Fruit fly (Drosophila melanogaster) whole organism, wandering third instar larva: ENCODE data around the gene Sidpn.

Source experiments
- Abd-B ChIP-seq: fragments of >200 bp; optimal IDR thresholded peaks from 2 replicates; lab custom pipeline; 2017; ENCODE audit warnings: missing biosample characterization, missing genetic modification characterization
- CG32264 ChIP-seq: fragments of 200-800 bp; sonication (Bioruptor generic); optimal IDR thresholded peaks from 2 replicates; lab custom pipeline; 2016; ENCODE audit warnings: missing biosample characterization, missing genetic modification characterization
- CG9705 ChIP-seq: fragments of 200-800 bp; sonication (Bioruptor generic); optimal IDR thresholded peaks from 2 replicates; lab custom pipeline; 2018; ENCODE audit warnings: missing biosample characterization, mild to moderate bottlenecking, missing genetic modification characterization
- CrebA ChIP-seq: fragments of 200-800 bp; sonication (Bioruptor generic); optimal IDR thresholded peaks from 2 replicates; lab custom pipeline; 2016; ENCODE audit warnings: missing biosample characterization, mild to moderate bottlenecking, missing genetic modification characterization, borderline replicate concordance
- Dfd ChIP-seq: fragments of >200 bp; optimal IDR thresholded peaks from 2 replicates; lab custom pipeline; 2017; ENCODE audit warnings: missing biosample characterization, missing genetic modification characterization
- Dif ChIP-seq: fragments of 200-275, 200-300 bp; sonication (Bioruptor generic); optimal IDR thresholded peaks from 2 replicates; lab custom pipeline; 2018; ENCODE audit warnings: missing biosample characterization, missing genetic modification characterization; ENCODE audit not compliant: partially characterized antibody
- GATAd ChIP-seq: sonication (Bioruptor generic); optimal IDR thresholded peaks from 2 replicates; lab custom pipeline; 2016; ENCODE audit warnings: missing biosample characterization, missing genetic modification characterization
- HLH106 ChIP-seq: fragments of 200-800 bp; optimal IDR thresholded peaks from 3 replicates; lab custom pipeline; 2019; ENCODE audit warnings: missing biosample characterization, mild to moderate bottlenecking, missing genetic modification characterization, moderate library complexity
- Hnf4 ChIP-seq: fragments of 200-800 bp; sonication (Bioruptor generic); optimal IDR thresholded peaks from 2 replicates; lab custom pipeline; 2016; ENCODE audit warnings: missing biosample characterization, mild to moderate bottlenecking, missing genetic modification characterization
- Hr78 ChIP-seq: fragments of >200 bp; optimal IDR thresholded peaks from 2 replicates; lab custom pipeline; 2017; ENCODE audit warnings: missing biosample characterization, missing genetic modification characterization
- Hr83 ChIP-seq: fragments of 200-300 bp; sonication (Bioruptor generic); optimal IDR thresholded peaks from 2 replicates; lab custom pipeline; 2016; ENCODE audit warnings: missing biosample characterization, mild to moderate bottlenecking, missing genetic modification characterization, moderate library complexity; ENCODE audit not compliant: poor library complexity, severe bottlenecking
- Jra ChIP-seq: sonication (Bioruptor generic); optimal IDR thresholded peaks from 2 replicates; lab custom pipeline; 2016; ENCODE audit warnings: missing biosample characterization, missing genetic modification characterization
- Mio ChIP-seq: sonication (Bioruptor generic); optimal IDR thresholded peaks from 2 replicates; lab custom pipeline; 2016; ENCODE audit warnings: missing biosample characterization, missing genetic modification characterization
- Myc ChIP-seq: fragments of >200 bp; optimal IDR thresholded peaks from 2 replicates; lab custom pipeline; 2017
- N ChIP-seq: fragments of >200 bp; optimal IDR thresholded peaks from 2 replicates; lab custom pipeline; 2018; ENCODE audit warnings: missing biosample characterization, missing external identifiers, missing genetic modification characterization
- OdsH ChIP-seq: fragments of 200-800 bp; sonication (Bioruptor generic); optimal IDR thresholded peaks from 2 replicates; lab custom pipeline; 2016; ENCODE audit warnings: missing biosample characterization, mild to moderate bottlenecking, missing genetic modification characterization
- Rel ChIP-seq, 2 experiments: fragments of 200-800 bp; sonication (Bioruptor generic) in 1 of 2; optimal IDR thresholded peaks; 2 replicates in 1 of 2; 3 replicates in 1 of 2; lab custom pipeline; 2016 to 2019; ENCODE audit warnings: mild to moderate bottlenecking in 2 of 2, missing biosample characterization in 2 of 2, missing genetic modification characterization in 2 of 2, moderate library complexity in 1 of 2
- Sp1 ChIP-seq: fragments of 200-800 bp; sonication (Bioruptor generic); optimal IDR thresholded peaks from 3 replicates; lab custom pipeline; 2019; ENCODE audit warnings: missing biosample characterization, mild to moderate bottlenecking, missing genetic modification characterization, moderate library complexity
- Vsx2 ChIP-seq: fragments of 200-300, 225-300 bp; sonication (Bioruptor generic); optimal IDR thresholded peaks from 2 replicates; lab custom pipeline; 2018; ENCODE audit warnings: missing biosample characterization, missing genetic modification characterization; ENCODE audit not compliant: partially characterized antibody
- br ChIP-seq: fragments of 200-800 bp; sonication (Bioruptor generic); optimal IDR thresholded peaks from 2 replicates; lab custom pipeline; 2016; ENCODE audit warnings: missing biosample characterization, missing genetic modification characterization
- brk ChIP-seq: fragments of 200-800 bp; sonication (Bioruptor generic); optimal IDR thresholded peaks from 2 replicates; lab custom pipeline; 2016; ENCODE audit warnings: missing biosample characterization, mild to moderate bottlenecking, missing genetic modification characterization
- dl ChIP-seq, 2 experiments: fragments of 175-275, 200-275 bp in 1 of 2; fragments of 200-275 bp in 1 of 2; sonication (Bioruptor generic); optimal IDR thresholded peaks; lab custom pipeline; 2018; ENCODE audit warnings: mild to moderate bottlenecking in 2 of 2, missing biosample characterization in 2 of 2, missing genetic modification characterization in 2 of 2, moderate library complexity in 2 of 2; ENCODE audit not compliant: partially characterized antibody in 2 of 2, insufficient read depth in 1 of 2
- dmrt93B ChIP-seq: fragments of 200-800 bp; sonication (Bioruptor generic); optimal IDR thresholded peaks from 2 replicates; lab custom pipeline; 2018; ENCODE audit warnings: missing biosample characterization, mild to moderate bottlenecking, missing genetic modification characterization
- dsf ChIP-seq: sonication (Bioruptor generic); optimal IDR thresholded peaks from 2 replicates; lab custom pipeline; 2016; ENCODE audit warnings: missing biosample characterization, missing genetic modification characterization, borderline replicate concordance
- ey ChIP-seq: fragments of 200-800 bp; sonication (Bioruptor generic); optimal IDR thresholded peaks from 2 replicates; lab custom pipeline; 2016; ENCODE audit warnings: missing biosample characterization, missing genetic modification characterization
- foxo ChIP-seq, 2 experiments: fragments of 200-800 bp; sonication (Bioruptor generic); optimal IDR thresholded peaks; 2 replicates in 1 of 2; 3 replicates in 1 of 2; lab custom pipeline; 2016 to 2017; ENCODE audit warnings: missing biosample characterization in 2 of 2, missing genetic modification characterization in 2 of 2
- fru ChIP-seq: fragments of 200-800 bp; sonication (Bioruptor generic); optimal IDR thresholded peaks from 3 replicates; lab custom pipeline; 2016; ENCODE audit warnings: missing biosample characterization, mild to moderate bottlenecking, missing genetic modification characterization
- h ChIP-seq: fragments of 200-800 bp; sonication (Bioruptor generic); optimal IDR thresholded peaks from 3 replicates; lab custom pipeline; 2016; ENCODE audit warnings: missing biosample characterization, mild to moderate bottlenecking, missing genetic modification characterization
- jim ChIP-seq: fragments of 175-275, 200-325 bp; sonication (Bioruptor generic); optimal IDR thresholded peaks from 2 replicates; lab custom pipeline; 2016; ENCODE audit warnings: missing biosample characterization, mild to moderate bottlenecking, missing genetic modification characterization
- lola ChIP-seq: fragments of >200 bp; optimal IDR thresholded peaks from 2 replicates; lab custom pipeline; 2017; ENCODE audit warnings: missing biosample characterization, missing genetic modification characterization
- pan ChIP-seq: fragments of >200 bp; optimal IDR thresholded peaks from 2 replicates; lab custom pipeline; 2017
- psq ChIP-seq: fragments of 200-800 bp; sonication (Bioruptor generic); optimal IDR thresholded peaks from 3 replicates; lab custom pipeline; 2017; ENCODE audit warnings: missing biosample characterization, mild to moderate bottlenecking, missing genetic modification characterization, moderate library complexity
- rgr ChIP-seq: fragments of 200-800 bp; sonication (Bioruptor generic); optimal IDR thresholded peaks from 3 replicates; lab custom pipeline; 2016; ENCODE audit warnings: missing biosample characterization, mild to moderate bottlenecking, missing genetic modification characterization
- sage ChIP-seq: fragments of 200-800 bp; sonication (Bioruptor generic); optimal IDR thresholded peaks from 2 replicates; lab custom pipeline; 2016; ENCODE audit warnings: missing biosample characterization, mild to moderate bottlenecking, missing genetic modification characterization
- sv ChIP-seq: fragments of 200-800 bp; sonication (Bioruptor generic); optimal IDR thresholded peaks from 3 replicates; lab custom pipeline; 2016; ENCODE audit warnings: missing biosample characterization, missing genetic modification characterization
- tai ChIP-seq: sonication (Bioruptor generic); optimal IDR thresholded peaks from 2 replicates; lab custom pipeline; 2016; ENCODE audit warnings: missing biosample characterization, missing genetic modification characterization
- usp ChIP-seq: fragments of >200 bp; optimal IDR thresholded peaks from 2 replicates; lab custom pipeline; 2017; ENCODE audit warnings: missing biosample characterization, missing genetic modification characterization
- woc ChIP-seq: sonication (Bioruptor generic); optimal IDR thresholded peaks from 2 replicates; lab custom pipeline; 2016; ENCODE audit warnings: missing biosample characterization, mild to moderate bottlenecking, missing genetic modification characterization

Sidpn gene

DNA sequence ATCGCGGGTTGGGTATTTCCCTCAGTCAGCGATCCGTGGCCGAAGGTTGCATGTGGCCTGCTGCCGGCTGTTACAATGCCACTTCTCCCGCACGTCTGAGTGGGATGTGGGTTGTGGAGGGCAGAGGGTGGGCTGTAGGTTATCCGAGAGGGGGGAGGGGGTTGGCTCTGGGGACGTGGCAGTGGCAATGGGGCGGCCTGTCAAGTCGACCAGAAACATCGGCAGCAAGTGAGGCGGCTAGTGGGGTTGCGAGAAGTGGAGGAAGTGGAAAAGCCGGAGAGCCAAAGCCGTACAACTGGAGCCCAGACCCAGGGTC lies 2.8 kb upstream of the Sidpn start:
- no peak for TF ChIP-seq usp (GFP tag; lab: Kevin White, UChicago)
- no peak for TF ChIP-seq Hr78 (GFP tag; lab: Kevin White, UChicago)
- no peak for TF ChIP-seq Rel (GFP tag; optimal IDR thresholded peaks at IDR 0.05; lab: Kevin White, UChicago)
- no peak for TF ChIP-seq Rel (tag; optimal IDR thresholded peaks at IDR 0.05; lab: Kevin White, UChicago)
- no peak for TF ChIP-seq CrebA (GFP tag; lab: Kevin White, UChicago)
- no peak for TF ChIP-seq Dfd (GFP tag; lab: Kevin White, UChicago)
- TF ChIP-seq OdsH (GFP tag; lab: Kevin White, UChicago), result no peak
- TF ChIP-seq HLH106 (tag; lab: Kevin White, UChicago), result no peak
- no peak for TF ChIP-seq jim (GFP tag; lab: Kevin White, UChicago)
- no peak for TF ChIP-seq Abd-B (GFP tag; lab: Kevin White, UChicago)
- TF ChIP-seq h, result no peak
- no peak for TF ChIP-seq brk (GFP tag; lab: Kevin White, UChicago)
- no peak for TF ChIP-seq CG32264 (GFP tag; lab: Kevin White, UChicago)
- no peak for TF ChIP-seq N (GFP tag; lab: Kevin White, UChicago)
- no peak for TF ChIP-seq ey
- no peak for TF ChIP-seq Vsx2
- no peak for TF ChIP-seq dmrt93B (GFP tag; lab: Kevin White, UChicago)
- no peak for TF ChIP-seq pan
- no peak for TF ChIP-seq tai (GFP tag; lab: Kevin White, UChicago)
- no peak for TF ChIP-seq Mio (GFP tag; lab: Kevin White, UChicago)
- no peak for TF ChIP-seq Myc (lab: Kevin White, UChicago)

DNA sequence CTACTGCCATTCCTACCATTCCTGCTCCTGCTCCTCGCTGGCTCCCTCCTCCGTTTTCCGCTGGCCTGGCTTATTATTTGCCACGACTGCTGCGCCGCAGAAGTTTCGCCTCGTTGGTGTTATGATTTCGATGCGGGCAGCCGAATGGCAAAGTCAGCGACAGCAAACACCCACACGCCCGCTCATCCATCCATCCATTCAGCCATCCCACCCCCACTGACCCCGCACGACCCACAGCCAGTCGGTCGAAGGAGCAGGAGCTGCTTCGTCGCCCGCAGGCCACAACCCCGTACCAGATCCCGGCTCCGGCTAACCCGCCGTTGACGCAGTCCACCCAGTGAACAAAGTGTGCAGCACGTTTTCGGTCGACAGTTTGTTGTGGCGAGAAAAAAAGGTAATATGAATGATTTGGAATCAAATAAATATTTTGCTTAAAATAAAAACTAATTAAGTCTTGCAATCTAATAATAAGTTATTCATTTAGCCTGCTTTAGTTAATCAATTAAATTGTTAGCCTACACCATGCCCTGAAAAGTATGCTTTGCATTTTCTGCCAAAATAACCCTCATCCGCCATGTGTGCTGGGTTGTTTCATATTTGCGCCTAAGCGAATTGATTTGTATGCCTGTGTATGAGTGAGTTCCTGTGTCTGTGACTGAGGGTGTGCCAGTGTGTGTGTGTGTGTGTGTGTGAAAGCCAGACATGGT lies 866 bp upstream of the Sidpn start:
- TF ChIP-seq dsf (GFP tag; lab: Kevin White, UChicago) (no peak), sv (GFP tag; lab: Kevin White, UChicago) (no peak), brk (GFP tag; lab: Kevin White, UChicago) (no peak), Dfd (GFP tag; lab: Kevin White, UChicago) (no peak), Dif (GFP tag; lab: Kevin White, UChicago) (no peak), HLH106 (tag; lab: Kevin White, UChicago) (peak; percentile 60), pan (no peak), Hr78 (GFP tag; lab: Kevin White, UChicago) (no peak), Rel (GFP tag; optimal IDR thresholded peaks at IDR 0.05; lab: Kevin White, UChicago) (no peak), Rel (tag; optimal IDR thresholded peaks at IDR 0.05; lab: Kevin White, UChicago) (no peak), lola (GFP tag; lab: Kevin White, UChicago) (no peak), CG32264 (GFP tag; lab: Kevin White, UChicago) (no peak), CrebA (GFP tag; lab: Kevin White, UChicago) (no peak), dl (GFP tag; optimal IDR thresholded peaks at IDR 0.05; lab: Kevin White, UChicago; ENCODE audit: insufficient read depth in 1 of 2, partially characterized antibody in 2 of 2) (no peak), Myc (lab: Kevin White, UChicago) (no peak), fru (peak; percentile 48), rgr (peak; percentile 13), Jra (no peak), h (peak; percentile 37), Hr83 (GFP tag; lab: Kevin White, UChicago) (no peak), GATAd (GFP tag; lab: Kevin White, UChicago) (no peak), ey (peak; percentile 50), dmrt93B (GFP tag; lab: Kevin White, UChicago) (peak; percentile 26), sage (GFP tag; lab: Kevin White, UChicago) (no peak), jim (GFP tag; lab: Kevin White, UChicago) (no peak), Mio (GFP tag; lab: Kevin White, UChicago) (no peak), br (GFP tag; lab: Kevin White, UChicago) (peak; percentile 20), tai (GFP tag; lab: Kevin White, UChicago) (no peak), psq (GFP tag; lab: Kevin White, UChicago) (peak; percentile 20), CG9705 (GFP tag; lab: Kevin White, UChicago) (peak; percentile 33), OdsH (GFP tag; lab: Kevin White, UChicago) (peak; percentile 38), Vsx2 (no peak), N (GFP tag; lab: Kevin White, UChicago) (no peak), woc (GFP tag; lab: Kevin White, UChicago) (no peak), Sp1 (GFP tag; lab: Kevin White, UChicago) (peak; percentile 67), Hnf4 (no peak), Abd-B (GFP tag; lab: Kevin White, UChicago) (no peak), foxo (GFP tag; optimal IDR thresholded peaks at IDR 0.05; lab: Kevin White, UChicago) (peak in 1 of 2 experiments; percentile 57), usp (GFP tag; lab: Kevin White, UChicago) (no peak)
